Fruit fly (Drosophila melanogaster): ENCODE measurements around the gene CG42470.

CG42470 gene

DNA sequence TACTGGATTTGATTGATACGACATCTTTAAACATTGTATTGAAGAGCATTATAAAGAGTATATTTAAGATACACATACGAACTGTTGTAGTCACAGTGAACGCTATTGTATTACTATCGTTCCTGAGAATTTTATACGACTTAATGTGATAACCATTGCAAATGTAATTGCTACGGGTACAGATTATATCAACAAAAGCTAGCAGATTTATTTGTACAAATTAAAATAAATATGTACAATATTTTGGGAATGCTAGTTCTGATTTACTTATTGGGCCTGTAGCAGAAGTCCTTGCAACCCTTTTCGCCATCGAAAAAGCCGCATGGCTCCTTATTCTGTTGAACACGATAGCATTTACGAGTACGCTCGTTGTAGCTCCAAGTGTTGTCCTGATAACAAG lies at the start of gene CG42470:
CG42470 (minus strand) TSS at position 101 of the 400 bp plus-strand sequence.
- TF ChIP-seq ss (GFP tag; optimal IDR thresholded peaks at IDR 0.05) (no peak), CG1621 (tag; optimal IDR thresholded peaks at IDR 0.05) (no peak), svp (GFP tag) (peak; percentile 27), CG6163 (GFP tag; IDR thresholded peaks at IDR 0.05) (no peak), Hr39 (GFP tag; optimal IDR thresholded peaks at IDR 0.05) (no peak)

DNA sequence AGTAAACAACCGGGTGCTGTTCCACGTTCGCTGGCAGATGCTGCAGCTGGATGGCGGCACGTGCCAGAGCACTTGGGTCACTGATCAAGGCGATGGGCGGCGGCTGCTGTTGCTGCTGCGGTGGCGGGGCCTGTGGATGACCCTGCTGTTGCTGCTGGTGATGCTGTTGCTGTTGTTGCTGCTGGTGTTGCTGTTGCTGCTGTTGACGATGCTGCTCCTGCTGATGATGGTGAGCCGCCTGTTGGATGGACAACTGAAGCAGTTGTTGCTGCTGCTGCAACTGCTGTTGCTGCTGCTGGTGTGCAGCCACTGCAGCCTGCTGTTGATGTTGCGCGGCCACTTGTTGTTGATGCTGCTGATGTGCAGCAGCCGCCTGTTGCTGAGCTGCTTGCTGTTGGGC lies 43.8 kb upstream of the CG42470 start:
- TF ChIP-seq CG6276 (GFP tag; optimal IDR thresholded peaks at IDR 0.05) = no peak
- TF ChIP-seq Eip78C (GFP tag) = no peak
- no peak for TF ChIP-seq CG4318 (GFP tag; optimal IDR thresholded peaks at IDR 0.05)
- TF ChIP-seq CG11902 (GFP tag; optimal IDR thresholded peaks at IDR 0.05) = no peak
- no peak for TF ChIP-seq Ets96B (tag; optimal IDR thresholded peaks at IDR 0.05)
- no peak for TF ChIP-seq Sox102F (GFP tag; optimal IDR thresholded peaks at IDR 0.05)
- no peak for TF ChIP-seq CG11762 (GFP tag; optimal IDR thresholded peaks at IDR 0.05; ENCODE audit: insufficient read depth)
- TF ChIP-seq CG3032 (tag; optimal IDR thresholded peaks at IDR 0.05) = no peak
- TF ChIP-seq Ets21C (GFP tag; optimal IDR thresholded peaks at IDR 0.05) = no peak
- no peak for TF ChIP-seq dsx (GFP tag; optimal IDR thresholded peaks at IDR 0.05; ENCODE audit: poor library complexity, severe bottlenecking)
- no peak for TF ChIP-seq CG3919 (GFP tag; optimal IDR thresholded peaks at IDR 0.05)
- TF ChIP-seq Hr38 (GFP tag; optimal IDR thresholded peaks at IDR 0.05) = no peak
- TF ChIP-seq CG31627 (GFP tag; optimal IDR thresholded peaks at IDR 0.05) = no peak

DNA sequence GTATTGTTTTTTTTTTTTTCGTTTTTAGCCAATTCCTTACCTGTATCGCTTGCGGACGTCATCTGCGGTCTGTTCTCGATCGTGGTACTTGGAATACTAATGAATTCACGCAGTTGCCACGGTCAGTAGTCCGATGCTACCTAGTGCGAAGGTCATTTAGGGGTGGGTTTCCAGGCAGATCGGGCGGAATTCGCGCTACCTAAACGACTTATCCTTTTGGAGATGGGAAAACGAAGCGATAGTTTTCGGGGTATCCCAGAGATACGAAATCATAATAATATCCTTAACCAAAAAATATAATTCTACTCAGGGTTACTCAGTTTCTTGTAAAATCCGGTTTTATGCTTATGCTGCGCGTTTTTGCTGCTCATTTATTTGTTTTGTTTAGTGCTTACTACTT lies 40.6 kb upstream of the CG42470 start, which contains the start of gene CG14937:
CG14937 (minus strand) TSS at position 101 of the 400 bp plus-strand sequence.
- TF ChIP-seq CG8319 (GFP tag; optimal IDR thresholded peaks at IDR 0.05) = no peak
- TF ChIP-seq net (GFP tag; optimal IDR thresholded peaks at IDR 0.05) = no peak
- no peak for TF ChIP-seq fkh (GFP tag; optimal IDR thresholded peaks at IDR 0.05)
- no peak for TF ChIP-seq lz (GFP tag; optimal IDR thresholded peaks at IDR 0.05)
- no peak for TF ChIP-seq Hr39 (GFP tag; optimal IDR thresholded peaks at IDR 0.05)
- no peak for TF ChIP-seq CG3919 (GFP tag; optimal IDR thresholded peaks at IDR 0.05)
- no peak for TF ChIP-seq ss (GFP tag; optimal IDR thresholded peaks at IDR 0.05)
- TF ChIP-seq Blimp-1 (GFP tag; optimal IDR thresholded peaks at IDR 0.05) = no peak
- TF ChIP-seq salr (GFP tag; optimal IDR thresholded peaks at IDR 0.05) = no peak
- TF ChIP-seq vri (GFP tag; optimal IDR thresholded peaks at IDR 0.05) = no peak
- TF ChIP-seq CG7368 (GFP tag; optimal IDR thresholded peaks at IDR 0.05) = no peak
- TF ChIP-seq CG11902 (GFP tag; optimal IDR thresholded peaks at IDR 0.05) = no peak
- no peak for TF ChIP-seq Met (GFP tag; optimal IDR thresholded peaks at IDR 0.05)
- TF ChIP-seq CG4318 (GFP tag; optimal IDR thresholded peaks at IDR 0.05) = no peak
- TF ChIP-seq Eip78C (GFP tag) = no peak
- no peak for TF ChIP-seq Sox15 (GFP tag; optimal IDR thresholded peaks at IDR 0.05)
- TF ChIP-seq CG15336 (GFP tag; IDR thresholded peaks at IDR 0.05) = no peak
- no peak for TF ChIP-seq Ets21C (GFP tag; optimal IDR thresholded peaks at IDR 0.05)
- TF ChIP-seq CG6163 (GFP tag; IDR thresholded peaks at IDR 0.05) = no peak
- no peak for TF ChIP-seq Eip75B (GFP tag; optimal IDR thresholded peaks at IDR 0.05)

DNA sequence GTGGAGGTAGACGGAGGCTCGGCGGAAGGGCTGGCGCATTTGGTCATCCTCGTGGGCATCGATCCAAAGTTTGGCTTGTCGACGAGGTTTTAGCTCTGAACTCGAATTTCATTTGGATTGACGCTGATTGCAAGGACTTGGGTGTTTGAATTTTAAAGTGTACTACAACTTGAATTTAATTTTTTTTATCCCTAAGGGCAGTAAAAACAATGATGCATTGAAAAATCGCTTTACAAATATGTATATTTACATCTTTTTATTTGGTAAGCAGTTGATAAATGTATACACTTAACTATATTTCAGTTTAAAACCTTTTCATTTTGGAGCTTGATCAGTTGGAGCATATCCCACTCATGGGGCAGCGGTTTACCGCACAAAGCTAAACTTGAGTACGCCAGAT lies 38.9 kb upstream of the CG42470 start, which contains the start of gene Tsp33B:
Tsp33B (minus strand) TSS at position 101 of the 400 bp plus-strand sequence.
- TF ChIP-seq spab (GFP tag; optimal IDR thresholded peaks at IDR 0.05) = no peak
- no peak for TF ChIP-seq acj6 (GFP tag; optimal IDR thresholded peaks at IDR 0.05)
- no peak for TF ChIP-seq CG34406 (GFP tag; optimal IDR thresholded peaks at IDR 0.05)
- TF ChIP-seq Eip93F (GFP tag; optimal IDR thresholded peaks at IDR 0.05) = no peak
- no peak for TF ChIP-seq pdm3 (GFP tag; optimal IDR thresholded peaks at IDR 0.05)
- no peak for TF ChIP-seq Sox14 (GFP tag; optimal IDR thresholded peaks at IDR 0.05)
- TF ChIP-seq CG1621 (tag; optimal IDR thresholded peaks at IDR 0.05) = no peak
- TF ChIP-seq CG8632 (GFP tag; optimal IDR thresholded peaks at IDR 0.05) = no peak
- no peak for TF ChIP-seq Sox102F (GFP tag; optimal IDR thresholded peaks at IDR 0.05)
- TF ChIP-seq dac (GFP tag; optimal IDR thresholded peaks at IDR 0.05) = no peak

All from whole organism, prepupa.